Worm (Caenorhabditis elegans) whole organism, late embryonic: Measurements from ENCODE around the gene ZC21.8.

Source experiments
- C08G9.2 ChIP-seq: sonication (generic microtip); optimal IDR thresholded peaks from 2 replicates; lab custom pipeline; 2016; ENCODE audit warnings: mild to moderate bottlenecking, missing genetic modification characterization, moderate library complexity, missing compliant biosample characterization
- F13H6.1 ChIP-seq: sonication (generic microtip); optimal IDR thresholded peaks from 2 replicates; lab custom pipeline; 2016; ENCODE audit warnings: missing genetic modification characterization, missing compliant biosample characterization
- ama-1 ChIP-seq: fragments of 150-350 bp; optimal IDR thresholded peaks from 2 replicates; lab custom pipeline; 2014
- ceh-14 ChIP-seq: sonication (generic microtip); optimal IDR thresholded peaks from 2 replicates; lab custom pipeline; 2016; ENCODE audit warnings: missing genotype, missing genetic modification characterization, missing compliant biosample characterization
- ceh-18 ChIP-seq: sonication (generic microtip); optimal IDR thresholded peaks from 2 replicates; lab custom pipeline; 2016; ENCODE audit warnings: missing genetic modification characterization, missing compliant biosample characterization
- ceh-19 ChIP-seq: fragments of 200-800 bp; sonication (Bioruptor generic); optimal IDR thresholded peaks from 2 replicates; lab custom pipeline; 2018; ENCODE audit warnings: mild to moderate bottlenecking, missing genetic modification characterization, missing compliant biosample characterization
- ceh-2 ChIP-seq: sonication (generic microtip); optimal IDR thresholded peaks from 2 replicates; lab custom pipeline; 2016; ENCODE audit warnings: missing genotype, missing genetic modification characterization, missing compliant biosample characterization
- ceh-22 ChIP-seq: sonication (generic microtip); optimal IDR thresholded peaks from 2 replicates; lab custom pipeline; 2017; ENCODE audit warnings: missing biosample characterization, missing genetic modification characterization
- ceh-31 ChIP-seq: sonication (generic microtip); optimal IDR thresholded peaks from 2 replicates; lab custom pipeline; 2016; ENCODE audit warnings: missing genetic modification characterization, missing compliant biosample characterization
- ceh-45 ChIP-seq: fragments of 200-800 bp; sonication (Bioruptor generic); IDR thresholded peaks from 2 replicates; pipeline ENCODE4 v1.3.6; 2022; ENCODE audit warnings: missing genetic modification reagents, missing genetic modification characterization, missing compliant biosample characterization
- ceh-6 ChIP-seq: fragments of 200-800 bp; sonication (Bioruptor generic); optimal IDR thresholded peaks from 2 replicates; lab custom pipeline; 2018; ENCODE audit warnings: mild to moderate bottlenecking, missing genetic modification characterization, missing compliant biosample characterization
- che-1 ChIP-seq: sonication (generic microtip); optimal IDR thresholded peaks from 2 replicates; lab custom pipeline; 2016; ENCODE audit warnings: mild to moderate bottlenecking, missing genetic modification characterization, missing compliant biosample characterization
- elt-2 ChIP-seq: sonication (generic microtip); optimal IDR thresholded peaks from 2 replicates; lab custom pipeline; 2016; ENCODE audit warnings: missing genetic modification reagents, missing genetic modification characterization, missing compliant biosample characterization
- elt-4 ChIP-seq: sonication (generic microtip); optimal IDR thresholded peaks from 2 replicates; lab custom pipeline; 2016; ENCODE audit warnings: missing genetic modification characterization, missing compliant biosample characterization
- fkh-10 ChIP-seq: fragments of 150-350 bp; optimal IDR thresholded peaks from 2 replicates; lab custom pipeline; 2014; ENCODE audit warnings: missing biosample characterization, missing genetic modification reagents, missing genetic modification characterization
- gmeb-2 ChIP-seq: sonication (generic microtip); optimal IDR thresholded peaks from 2 replicates; lab custom pipeline; 2016; ENCODE audit warnings: missing genetic modification characterization, inconsistent platforms, missing compliant biosample characterization
- hlh-13 ChIP-seq: fragments of 200-800 bp; sonication (Bioruptor generic); optimal IDR thresholded peaks from 2 replicates; lab custom pipeline; 2018; ENCODE audit warnings: mild to moderate bottlenecking, missing genetic modification characterization, missing compliant biosample characterization
- hlh-15 ChIP-seq: sonication (generic microtip); optimal IDR thresholded peaks from 2 replicates; lab custom pipeline; 2016; ENCODE audit warnings: missing genetic modification characterization, missing compliant biosample characterization
- hlh-30 ChIP-seq: sonication (generic microtip); optimal IDR thresholded peaks from 2 replicates; lab custom pipeline; 2017; ENCODE audit warnings: antibody characterized with exemption, missing genetic modification characterization, missing compliant biosample characterization; ENCODE audit not compliant: insufficient read depth
- hlh-6 ChIP-seq: sonication (generic microtip); optimal IDR thresholded peaks from 2 replicates; lab custom pipeline; 2016; ENCODE audit warnings: missing genotype, missing genetic modification characterization, missing compliant biosample characterization
- hlh-8 ChIP-seq: sonication (generic microtip); optimal IDR thresholded peaks from 2 replicates; lab custom pipeline; 2016; ENCODE audit warnings: missing genotype, missing genetic modification characterization, missing compliant biosample characterization
- nhr-11 ChIP-seq: fragments of 150-350 bp; optimal IDR thresholded peaks from 2 replicates; lab custom pipeline; 2014; ENCODE audit warnings: missing biosample characterization, missing genetic modification characterization
- nhr-232 ChIP-seq: sonication (generic microtip); optimal IDR thresholded peaks from 2 replicates; lab custom pipeline; 2016; ENCODE audit warnings: missing genetic modification characterization, missing compliant biosample characterization
- npax-4 ChIP-seq: sonication (generic microtip); optimal IDR thresholded peaks from 2 replicates; lab custom pipeline; 2016; ENCODE audit warnings: missing genetic modification characterization, missing compliant biosample characterization
- pag-3 ChIP-seq: sonication (generic microtip); optimal IDR thresholded peaks from 2 replicates; lab custom pipeline; 2016; ENCODE audit warnings: missing compliant biosample characterization, missing genetic modification characterization, borderline replicate concordance
- pax-1 ChIP-seq: fragments of 150-350 bp; optimal IDR thresholded peaks from 2 replicates; lab custom pipeline; 2014; ENCODE audit warnings: missing biosample characterization, missing genetic modification characterization
- pros-1 ChIP-seq: fragments of 150-350 bp; optimal IDR thresholded peaks from 2 replicates; lab custom pipeline; 2014; ENCODE audit warnings: missing biosample characterization, missing genetic modification reagents, missing genetic modification characterization
- ref-2 ChIP-seq: sonication (generic microtip); optimal IDR thresholded peaks from 2 replicates; lab custom pipeline; 2016; ENCODE audit warnings: missing genetic modification characterization, missing compliant biosample characterization
- rnt-1 ChIP-seq: sonication (generic microtip); optimal IDR thresholded peaks from 2 replicates; lab custom pipeline; 2016; ENCODE audit warnings: missing genetic modification characterization, missing compliant biosample characterization
- tbx-2 ChIP-seq: sonication (generic microtip); optimal IDR thresholded peaks from 2 replicates; lab custom pipeline; 2016; ENCODE audit warnings: missing genetic modification characterization, missing compliant biosample characterization
- tbx-7 ChIP-seq: sonication (generic microtip); optimal IDR thresholded peaks from 2 replicates; lab custom pipeline; 2016; ENCODE audit warnings: missing genotype, missing genetic modification characterization, missing compliant biosample characterization
- ttx-3 ChIP-seq: sonication (generic microtip); optimal IDR thresholded peaks from 2 replicates; lab custom pipeline; 2016; ENCODE audit warnings: missing genetic modification reagents, missing genetic modification characterization, missing compliant biosample characterization
- unc-3 ChIP-seq, 2 experiments: fragments of 200-800 bp in 1 of 2; sonication (Bioruptor generic) in 1 of 2; sonication (generic microtip) in 1 of 2; conservative IDR thresholded peaks in 1 of 2; optimal IDR thresholded peaks in 1 of 2; 2 replicates each; pipeline versions ENCODE4 v1.3.6 to Lab custom; 2016 to 2022; ENCODE audit warnings: missing compliant biosample characterization in 2 of 2, missing genetic modification characterization in 2 of 2, missing genetic modification reagents in 1 of 2
- unc-42 ChIP-seq: sonication (generic microtip); optimal IDR thresholded peaks from 2 replicates; lab custom pipeline; 2016; ENCODE audit warnings: missing genotype, missing genetic modification characterization, missing compliant biosample characterization
- unc-55 ChIP-seq: sonication (generic microtip); optimal IDR thresholded peaks from 2 replicates; lab custom pipeline; 2017; ENCODE audit warnings: missing biosample characterization, missing genetic modification reagents, missing genetic modification characterization
- unc-86 ChIP-seq: sonication (generic microtip); optimal IDR thresholded peaks from 2 replicates; lab custom pipeline; 2016; ENCODE audit warnings: missing genetic modification characterization, missing compliant biosample characterization
- zip-5 ChIP-seq: sonication (generic microtip); optimal IDR thresholded peaks from 2 replicates; lab custom pipeline; 2016; ENCODE audit warnings: missing genetic modification characterization, missing compliant biosample characterization

ZC21.8 gene

DNA sequence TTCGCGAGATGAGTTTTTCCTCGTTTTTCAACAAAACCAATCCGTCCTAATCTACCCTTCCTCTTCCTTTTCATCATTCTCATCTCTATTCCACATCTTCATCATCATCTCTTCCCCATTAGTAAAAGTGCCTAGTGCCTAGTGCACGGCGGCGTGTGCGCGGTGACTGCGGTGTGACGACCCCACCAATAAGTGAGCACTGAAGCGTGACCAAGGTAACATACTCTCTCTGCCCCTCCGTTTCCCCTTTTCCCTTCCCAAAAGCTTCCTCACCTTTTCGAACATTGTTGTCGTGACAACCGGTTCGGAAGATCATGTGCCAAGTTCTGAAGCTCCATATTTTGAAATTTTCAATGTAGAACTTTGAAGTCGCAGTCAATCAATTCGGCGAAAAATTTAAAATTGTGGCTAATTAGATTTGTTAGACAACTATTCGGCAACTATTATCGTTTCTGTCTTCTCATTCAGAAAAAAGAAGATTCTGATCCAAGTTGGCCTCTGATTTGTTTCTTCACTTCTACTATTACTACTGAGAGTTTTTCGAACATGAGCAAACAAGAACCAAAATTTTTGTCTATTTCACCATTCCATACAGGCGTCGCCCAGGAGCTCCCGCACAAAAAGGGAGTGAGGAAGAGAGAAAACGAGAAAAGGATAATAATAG is 7.4 kb downstream of the ZC21.8 start:
- TF ChIP-seq npax-4 (tag; lab: Kevin White, UChicago) (no peak), rnt-1 (tag; lab: Kevin White, UChicago) (no peak), pag-3 (no peak), ceh-31 (peak; percentile 53), nhr-232 (tag; lab: Kevin White, UChicago) (no peak), hlh-15 (tag; lab: Kevin White, UChicago) (no peak), F13H6.1 (tag; lab: Kevin White, UChicago) (no peak), ceh-14 (tag; lab: Kevin White, UChicago) (no peak), fkh-10 (no peak), ceh-45 (GFP tag; lab: Robert Waterston, UW) (no peak), hlh-6 (tag; lab: Kevin White, UChicago) (no peak), ama-1 (lab: Kevin White, UChicago) (no peak), pros-1 (tag; lab: Kevin White, UChicago) (peak; percentile 32), ceh-22 (tag; lab: Kevin White, UChicago) (no peak), pax-1 (tag; lab: Kevin White, UChicago) (peak; percentile 72)

DNA sequence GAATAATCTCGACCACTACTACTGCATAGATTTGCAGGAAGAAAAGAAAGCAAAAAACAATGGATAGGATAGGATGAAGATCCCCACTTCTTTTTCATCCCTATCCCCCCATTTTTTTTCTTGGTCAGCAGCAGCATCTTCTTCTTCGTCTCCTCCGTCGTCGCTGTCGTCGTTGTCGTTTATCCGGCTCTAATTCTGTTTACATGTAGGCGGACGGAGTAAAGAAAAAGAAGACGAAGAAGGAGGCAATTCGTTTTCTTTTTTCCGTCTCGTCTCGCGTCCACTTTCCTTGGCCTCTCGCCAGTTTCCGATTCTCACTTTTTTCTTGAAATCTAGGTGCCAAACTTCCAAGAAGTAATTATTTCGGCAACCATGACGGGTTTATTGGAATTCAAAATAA is 8.1 kb downstream of the ZC21.8 start:
- no peak for TF ChIP-seq unc-3 (GFP tag; conservative IDR thresholded peaks at IDR 0.05; lab: Robert Waterston, UW)
- no peak for TF ChIP-seq unc-3 (tag; optimal IDR thresholded peaks at IDR 0.05; lab: Kevin White, UChicago)
- TF ChIP-seq ceh-6 (GFP tag; lab: Kevin White, UChicago) = no peak
- no peak for TF ChIP-seq ceh-18 (tag; lab: Kevin White, UChicago)
- peak; percentile 86 for TF ChIP-seq unc-42 (tag; lab: Kevin White, UChicago)
- TF ChIP-seq unc-55 (GFP tag; lab: Kevin White, UChicago) = no peak
- TF ChIP-seq elt-4 = no peak
- TF ChIP-seq hlh-8 (tag; lab: Kevin White, UChicago) = no peak
- TF ChIP-seq zip-5 (tag; lab: Kevin White, UChicago) = no peak

DNA sequence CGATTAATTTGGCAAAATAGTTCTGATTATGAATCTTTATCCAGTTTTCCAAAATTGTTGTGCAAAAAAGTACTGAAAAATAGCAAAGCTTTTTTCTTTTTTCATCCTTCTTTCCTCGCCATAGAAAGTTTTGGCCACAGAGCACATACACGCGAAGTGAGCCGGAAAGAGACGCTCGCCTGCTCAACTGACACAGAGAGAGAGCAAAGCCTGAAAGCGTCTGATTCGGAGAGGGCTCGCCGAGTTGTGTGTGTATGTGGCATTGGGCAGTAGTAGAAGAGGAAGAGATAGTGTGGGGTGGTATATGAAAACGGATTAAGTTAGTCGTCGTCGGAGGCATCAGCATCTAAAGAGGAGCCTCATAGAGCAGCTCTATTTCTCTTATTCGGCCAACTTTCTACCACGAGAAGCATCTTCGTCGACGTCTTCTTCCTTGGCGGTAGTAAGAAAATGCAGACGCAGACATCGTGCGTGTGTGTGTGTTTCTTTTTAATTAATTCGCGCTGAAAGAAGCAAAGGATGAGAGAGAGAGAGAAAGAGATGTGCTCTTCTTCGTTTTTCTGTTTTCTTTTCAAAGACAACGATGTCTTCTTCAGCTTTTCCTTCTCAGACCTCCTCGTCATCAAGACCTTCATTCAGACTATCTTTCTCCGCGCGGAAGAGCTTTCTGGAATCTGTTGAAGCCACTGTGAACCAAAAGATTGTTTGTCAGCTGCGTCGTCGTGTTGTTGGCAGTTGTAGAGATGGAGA is 10.0 kb downstream of the ZC21.8 start:
- TF ChIP-seq hlh-30 (no peak), ama-1 (lab: Kevin White, UChicago) (no peak), unc-42 (tag; lab: Kevin White, UChicago) (peak; percentile 97), tbx-2 (tag; lab: Kevin White, UChicago) (no peak), pag-3 (no peak), ref-2 (tag; lab: Kevin White, UChicago) (peak; percentile 5), npax-4 (tag; lab: Kevin White, UChicago) (no peak), hlh-15 (tag; lab: Kevin White, UChicago) (no peak), gmeb-2 (tag; lab: Kevin White, UChicago) (no peak), ceh-31 (peak; percentile 71), hlh-6 (tag; lab: Kevin White, UChicago) (no peak), ceh-14 (tag; lab: Kevin White, UChicago) (peak; percentile 78), ceh-19 (GFP tag; lab: Kevin White, UChicago) (no peak), ttx-3 (tag; lab: Kevin White, UChicago) (no peak)

DNA sequence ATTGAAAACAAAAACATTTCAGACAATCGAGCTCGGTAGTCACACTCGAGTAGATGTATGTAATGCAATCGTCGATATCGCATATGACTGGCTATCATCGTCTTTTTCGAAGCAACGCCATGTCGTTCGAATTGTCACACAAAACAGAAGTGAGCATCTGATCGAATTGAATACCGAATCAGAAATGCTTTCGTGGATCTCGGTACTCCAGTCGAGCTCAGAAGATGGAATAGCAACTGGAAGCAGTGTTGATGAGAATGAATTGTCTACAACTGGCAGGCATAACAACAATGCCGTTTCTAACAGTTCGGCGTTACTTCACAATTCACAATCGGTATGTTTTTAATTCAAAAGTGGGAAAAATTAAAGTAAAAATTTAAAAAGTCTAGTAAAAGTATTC is 10.6 kb downstream of the ZC21.8 start:
- TF ChIP-seq ceh-18 (tag; lab: Kevin White, UChicago) = no peak
- TF ChIP-seq ceh-19 (GFP tag; lab: Kevin White, UChicago) = no peak
- TF ChIP-seq ceh-45 (GFP tag; lab: Robert Waterston, UW) = no peak
- TF ChIP-seq che-1 (tag; lab: Kevin White, UChicago) = no peak
- no peak for TF ChIP-seq unc-86 (tag; lab: Kevin White, UChicago)
- TF ChIP-seq fkh-10 = no peak
- TF ChIP-seq hlh-13 (GFP tag; lab: Kevin White, UChicago) = no peak
- no peak for TF ChIP-seq tbx-7 (tag; lab: Kevin White, UChicago)
- TF ChIP-seq zip-5 (tag; lab: Kevin White, UChicago) = no peak
- TF ChIP-seq C08G9.2 = no peak
- TF ChIP-seq pros-1 (tag; lab: Kevin White, UChicago) = no peak
- no peak for TF ChIP-seq ceh-2 (tag; lab: Kevin White, UChicago)
- TF ChIP-seq elt-2 (tag; lab: Kevin White, UChicago) = no peak
- no peak for TF ChIP-seq nhr-11 (tag; lab: Kevin White, UChicago)
- no peak for TF ChIP-seq tbx-2 (tag; lab: Kevin White, UChicago)
- TF ChIP-seq ama-1 (lab: Kevin White, UChicago) = no peak
